Worm (Caenorhabditis elegans) whole organism, L4 larva: ENCODE data around the gene F41E6.15.

ENCODE experiments used
- F26F4.8 ChIP-seq: fragments of 200-800 bp; sonication (Bioruptor generic); conservative IDR thresholded peaks from 2 replicates; pipeline ENCODE4 v1.3.6; 2022; ENCODE audit warnings: missing genetic modification characterization, missing compliant biosample characterization
- F49E8.2 ChIP-seq: sonication (generic microtip); optimal IDR thresholded peaks from 2 replicates; lab custom pipeline; 2016; ENCODE audit warnings: missing compliant biosample characterization, mild to moderate bottlenecking, missing genetic modification characterization, borderline replicate concordance
- R02D3.7 ChIP-seq: fragments of 150-350 bp; sonication (generic microtip); optimal IDR thresholded peaks from 3 replicates; lab custom pipeline; 2014; ENCODE audit warnings: missing biosample characterization, missing genetic modification characterization
- Y105C5A.15 ChIP-seq: fragments of 200-800 bp; sonication (Bioruptor generic); IDR thresholded peaks from 2 replicates; pipeline ENCODE4 v1.3.6; 2022; ENCODE audit warnings: missing genetic modification characterization, missing compliant biosample characterization
- Y5F2A.4 ChIP-seq: fragments of 200-800 bp; sonication (Bioruptor generic); optimal IDR thresholded peaks from 2 replicates; lab custom pipeline; 2018; ENCODE audit warnings: mild to moderate bottlenecking, missing genetic modification characterization, missing compliant biosample characterization
- ZK337.2 ChIP-seq: fragments of 200-800 bp; sonication (Bioruptor generic); IDR thresholded peaks from 2 replicates; pipeline ENCODE4 v1.3.6; 2022; ENCODE audit warnings: missing genetic modification reagents, missing genetic modification characterization, missing compliant biosample characterization
- ZK546.5 ChIP-seq, 2 experiments: sonication (generic microtip); optimal IDR thresholded peaks; 2 replicates each; lab custom pipeline; 2017; ENCODE audit warnings: missing biosample characterization in 2 of 2, missing genetic modification characterization in 2 of 2
- aha-1 ChIP-seq: fragments of 150-350 bp; peaks from one replicate; lab custom pipeline; 2014; ENCODE audit warnings: missing biosample characterization, missing genetic modification characterization
- ama-1 ChIP-seq: fragments of 150-350 bp; optimal IDR thresholded peaks from 2 replicates; lab custom pipeline; 2014; ENCODE audit warnings: inconsistent platforms, mixed read lengths
- ceh-20 ChIP-seq: fragments of 200-800 bp; sonication (Bioruptor generic); IDR thresholded peaks from 2 replicates; pipeline ENCODE4 v1.3.6; 2022; ENCODE audit warnings: missing genetic modification reagents, missing genetic modification characterization, missing compliant biosample characterization
- ceh-44 ChIP-seq: fragments of 200-800 bp; sonication (Bioruptor generic); IDR thresholded peaks from 2 replicates; pipeline ENCODE4 v1.3.6; 2022; ENCODE audit warnings: missing genetic modification reagents, missing genetic modification characterization, missing compliant biosample characterization
- ceh-82 ChIP-seq: sonication (generic microtip); optimal IDR thresholded peaks from 2 replicates; lab custom pipeline; 2017; ENCODE audit warnings: missing biosample characterization, missing genetic modification characterization
- daf-12 ChIP-seq: fragments of 150-350 bp; optimal IDR thresholded peaks from 2 replicates; lab custom pipeline; 2014; ENCODE audit warnings: missing biosample characterization, missing genetic modification reagents, missing genetic modification characterization
- dmd-6 ChIP-seq: fragments of 200-800 bp; sonication (Bioruptor generic); IDR thresholded peaks from 2 replicates; pipeline ENCODE4 v1.3.6; 2022; ENCODE audit warnings: missing genetic modification reagents, missing genetic modification characterization, missing compliant biosample characterization
- dpl-1 ChIP-seq: fragments of 150-350 bp; optimal IDR thresholded peaks from 2 replicates; lab custom pipeline; 2014; ENCODE audit warnings: missing biosample characterization, missing genetic modification reagents, missing genetic modification characterization
- duxl-1 ChIP-seq: sonication (generic microtip); optimal IDR thresholded peaks from 2 replicates; lab custom pipeline; 2016; ENCODE audit warnings: mild to moderate bottlenecking, missing genetic modification characterization, moderate library complexity, missing compliant biosample characterization; ENCODE audit not compliant: poor library complexity
- dve-1 ChIP-seq: sonication (generic microtip); optimal IDR thresholded peaks from 2 replicates; lab custom pipeline; 2017; ENCODE audit warnings: antibody characterized with exemption, mild to moderate bottlenecking, missing genetic modification characterization, missing compliant biosample characterization; ENCODE audit not compliant: insufficient read depth
- egl-43 ChIP-seq: fragments of 200-800 bp; sonication (Bioruptor generic); IDR thresholded peaks from 2 replicates; pipeline ENCODE4 v1.3.6; 2022; ENCODE audit warnings: missing genetic modification reagents, missing genetic modification characterization, missing compliant biosample characterization
- fkh-10 ChIP-seq: fragments of 150-350 bp; optimal IDR thresholded peaks from 2 replicates; lab custom pipeline; 2014; ENCODE audit warnings: missing biosample characterization, missing genetic modification reagents, missing genetic modification characterization
- gei-8 ChIP-seq: fragments of 200-800 bp; sonication (Bioruptor generic); optimal IDR thresholded peaks from 2 replicates; lab custom pipeline; 2018; ENCODE audit warnings: mild to moderate bottlenecking, missing genetic modification characterization, missing compliant biosample characterization
- hif-1 ChIP-seq, 2 experiments: sonication (generic microtip); optimal IDR thresholded peaks; 2 replicates each; lab custom pipeline; 2016 to 2017; ENCODE audit warnings: missing compliant biosample characterization in 2 of 2, missing genetic modification characterization in 2 of 2, missing genetic modification reagents in 2 of 2, missing genotype in 2 of 2, mild to moderate bottlenecking in 1 of 2
- hlh-11 ChIP-seq: fragments of 200-800 bp; sonication (Bioruptor generic); optimal IDR thresholded peaks from 2 replicates; lab custom pipeline; 2018; ENCODE audit warnings: mild to moderate bottlenecking, missing genetic modification characterization, missing compliant biosample characterization
- hmg-1.1 ChIP-seq: fragments of 200-800 bp; sonication (Bioruptor generic); IDR thresholded peaks from 2 replicates; pipeline ENCODE4 v1.3.6; 2022; ENCODE audit warnings: missing genetic modification reagents, missing genetic modification characterization, missing compliant biosample characterization
- lim-7 ChIP-seq: fragments of 200-800 bp; sonication (Bioruptor generic); IDR thresholded peaks from 2 replicates; pipeline ENCODE4 v1.3.6; 2022; ENCODE audit warnings: missing genetic modification characterization, missing compliant biosample characterization
- lin-13 ChIP-seq: fragments of 150-350 bp; optimal IDR thresholded peaks from 2 replicates; lab custom pipeline; 2014; ENCODE audit warnings: missing biosample characterization, missing genetic modification reagents, missing genetic modification characterization
- lin-29 ChIP-seq: fragments of 200-800 bp; sonication (Bioruptor generic); IDR thresholded peaks from 2 replicates; pipeline ENCODE4 v1.3.6; 2022; ENCODE audit warnings: missing genetic modification reagents, missing genetic modification characterization, missing compliant biosample characterization
- lin-39 ChIP-seq: fragments of 150-350 bp; optimal IDR thresholded peaks from 2 replicates; lab custom pipeline; 2014; ENCODE audit warnings: missing biosample characterization, missing genetic modification reagents, missing genetic modification characterization
- lsy-2 ChIP-seq, 2 experiments: fragments of 150-350 bp in 1 of 2; sonication (generic microtip) in 1 of 2; optimal IDR thresholded peaks; 2 replicates each; lab custom pipeline; 2014 to 2017; ENCODE audit warnings: missing biosample characterization in 2 of 2, missing genetic modification characterization in 2 of 2
- mdl-1 ChIP-seq, 2 experiments: fragments of 150-350 bp in 1 of 2; sonication (generic microtip) in 1 of 2; optimal IDR thresholded peaks; 2 replicates each; lab custom pipeline; 2014 to 2017; ENCODE audit warnings: missing biosample characterization in 2 of 2, missing genetic modification characterization in 2 of 2
- mdt-29 ChIP-seq: fragments of 200-800 bp; sonication (Bioruptor generic); IDR thresholded peaks from 2 replicates; pipeline ENCODE4 v1.3.6; 2022; ENCODE audit warnings: missing genetic modification reagents, missing genetic modification characterization, missing compliant biosample characterization
- mep-1 ChIP-seq: fragments of 150-350 bp; sonication (generic microtip); optimal IDR thresholded peaks from 3 replicates; lab custom pipeline; 2014; ENCODE audit warnings: missing biosample characterization, missing genetic modification characterization
- nhr-111 ChIP-seq: fragments of 200-800 bp; sonication (Bioruptor generic); optimal IDR thresholded peaks from 2 replicates; lab custom pipeline; 2018; ENCODE audit warnings: mild to moderate bottlenecking, missing genetic modification characterization, missing compliant biosample characterization
- nhr-42 ChIP-seq: fragments of 200-800 bp; sonication (Bioruptor generic); IDR thresholded peaks from 2 replicates; pipeline ENCODE4 v1.3.6; 2022; ENCODE audit warnings: missing genetic modification characterization, missing compliant biosample characterization
- nhr-48 ChIP-seq: sonication (generic microtip); optimal IDR thresholded peaks from 2 replicates; lab custom pipeline; 2016; ENCODE audit warnings: mild to moderate bottlenecking, missing genetic modification characterization, missing compliant biosample characterization
- nhr-6 ChIP-seq: fragments of 150-350 bp; optimal IDR thresholded peaks from 2 replicates; lab custom pipeline; 2014; ENCODE audit warnings: missing biosample characterization, missing genetic modification characterization
- rbr-2 ChIP-seq: sonication (generic microtip); optimal IDR thresholded peaks from 2 replicates; lab custom pipeline; 2016; ENCODE audit warnings: missing genotype, missing genetic modification characterization, missing compliant biosample characterization
- set-16 ChIP-seq: fragments of 200-800 bp; sonication (Bioruptor generic); IDR thresholded peaks from 2 replicates; pipeline ENCODE4 v1.3.6; 2022; ENCODE audit warnings: missing genetic modification reagents, missing genetic modification characterization, missing compliant biosample characterization
- snpc-1.2 ChIP-seq: fragments of 200-800 bp; sonication (Bioruptor generic); IDR thresholded peaks from 2 replicates; pipeline ENCODE4 v1.3.6; 2022; ENCODE audit warnings: missing genetic modification reagents, missing genetic modification characterization, missing compliant biosample characterization
- spr-3 ChIP-seq: fragments of 200-800 bp; sonication (Bioruptor generic); optimal IDR thresholded peaks from 2 replicates; lab custom pipeline; 2018; ENCODE audit warnings: mild to moderate bottlenecking, missing genetic modification characterization, missing compliant biosample characterization
- unc-130 ChIP-seq: sonication (generic microtip); optimal IDR thresholded peaks from 2 replicates; lab custom pipeline; 2016; ENCODE audit warnings: missing genetic modification reagents, missing genetic modification characterization, missing compliant biosample characterization
- unc-62 ChIP-seq, 3 experiments: fragments of 150-350 bp in 1 of 3; sonication (generic microtip); optimal IDR thresholded peaks in 2 of 3; peaks in 1 of 3; 1 replicate in 1 of 3; 2 replicates in 2 of 3; lab custom pipeline; 2014 to 2017; ENCODE audit warnings: missing biosample characterization in 3 of 3, missing genetic modification characterization in 3 of 3, missing genetic modification reagents in 3 of 3, missing genotype in 1 of 3
- zag-1 ChIP-seq: fragments of 150-350 bp; optimal IDR thresholded peaks from 2 replicates; lab custom pipeline; 2014; ENCODE audit warnings: missing biosample characterization, missing genetic modification characterization
- ztf-11 ChIP-seq: fragments of 150-350 bp; optimal IDR thresholded peaks from 2 replicates; lab custom pipeline; 2014; ENCODE audit warnings: missing biosample characterization, missing genetic modification characterization

F41E6.15 gene

DNA sequence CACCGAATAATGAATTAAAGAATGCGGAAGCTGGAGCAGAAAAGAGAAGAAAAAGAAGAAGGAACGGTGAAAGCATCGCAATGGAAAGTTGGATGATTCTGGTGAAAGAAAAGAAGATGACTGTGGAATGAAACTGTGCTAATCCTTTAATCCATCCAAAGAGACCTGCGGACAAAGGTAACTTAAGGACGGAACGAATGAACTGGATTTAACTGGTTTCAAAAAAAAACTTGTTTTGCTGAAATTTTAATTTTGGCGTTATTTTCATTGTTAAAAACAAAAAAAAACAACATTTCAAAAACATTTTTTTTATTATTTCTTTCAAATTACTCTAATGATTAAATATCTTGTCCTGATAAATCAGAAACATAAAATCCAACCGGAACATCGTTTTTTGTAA lies 34.4 kb upstream of the F41E6.15 start, which contains the start of gene grl-12:
Gene grl-12, minus strand, starts transcription at position 101 of the 400 bp plus-strand sequence.
- TF ChIP-seq ama-1 (lab: Kevin White, UChicago) (no peak), spr-3 (no peak), unc-130 (GFP tag; lab: Kevin White, UChicago) (no peak), hif-1 (tag; optimal IDR thresholded peaks at IDR 0.05; lab: Kevin White, UChicago) (no peak), mdl-1 (tag; optimal IDR thresholded peaks at IDR 0.05; lab: Kevin White, UChicago) (no peak)

DNA sequence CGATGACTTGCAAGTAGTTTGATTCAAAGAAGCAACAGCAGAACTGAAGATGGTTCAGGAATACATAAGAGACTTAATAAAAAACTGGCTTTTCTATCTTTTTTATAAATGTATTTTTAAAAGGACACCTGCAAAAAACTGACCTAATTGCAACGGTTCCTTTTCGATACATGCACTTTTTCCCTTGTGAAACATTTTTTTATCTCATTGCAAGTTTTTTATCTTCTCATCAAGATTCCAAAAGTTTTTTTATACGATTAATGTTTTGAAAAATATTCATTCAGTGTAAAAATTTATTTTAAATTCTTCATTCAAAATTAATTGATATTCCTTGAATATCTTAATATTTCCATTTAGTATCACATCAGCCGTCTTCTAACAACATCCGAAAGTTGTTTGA lies 33.0 kb upstream of the F41E6.15 start, which contains the start of gene oac-29:
Gene oac-29, minus strand, starts transcription at position 101 of the 400 bp plus-strand sequence.
- TF ChIP-seq gei-8 (GFP tag; lab: Kevin White, UChicago) (no peak), aha-1 (tag; lab: Kevin White, UChicago) (peak; percentile 33), nhr-111 (GFP tag; lab: Kevin White, UChicago) (no peak), mdt-29 (GFP tag; lab: Robert Waterston, UW) (no peak), mdl-1 (tag; optimal IDR thresholded peaks at IDR 0.05; lab: Kevin White, UChicago) (no peak)

DNA sequence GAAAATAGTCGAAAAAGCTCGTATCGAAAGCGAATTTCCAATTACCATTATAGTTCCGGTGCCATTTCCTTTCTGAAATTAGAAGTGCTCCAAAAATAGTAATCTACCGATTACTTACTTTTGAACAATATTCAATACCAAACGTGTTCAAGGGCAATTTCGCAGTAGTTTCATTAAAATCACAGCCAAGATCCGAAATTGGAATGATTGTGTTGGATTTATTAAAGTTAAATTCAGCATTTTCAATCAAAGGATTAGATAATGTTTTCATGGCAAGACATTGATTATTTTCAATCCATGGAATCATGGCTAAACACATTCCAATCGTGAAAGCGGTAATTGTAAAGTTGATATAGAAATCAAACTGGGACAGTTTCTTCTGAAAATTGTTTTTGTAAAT lies 30.2 kb upstream of the F41E6.15 start:
- TF ChIP-seq aha-1 (tag; lab: Kevin White, UChicago) = peak; percentile 91
- TF ChIP-seq R02D3.7 (tag; lab: Kevin White, UChicago) = no peak
- no peak for TF ChIP-seq mdl-1 (tag; optimal IDR thresholded peaks at IDR 0.05; lab: Kevin White, UChicago)

DNA sequence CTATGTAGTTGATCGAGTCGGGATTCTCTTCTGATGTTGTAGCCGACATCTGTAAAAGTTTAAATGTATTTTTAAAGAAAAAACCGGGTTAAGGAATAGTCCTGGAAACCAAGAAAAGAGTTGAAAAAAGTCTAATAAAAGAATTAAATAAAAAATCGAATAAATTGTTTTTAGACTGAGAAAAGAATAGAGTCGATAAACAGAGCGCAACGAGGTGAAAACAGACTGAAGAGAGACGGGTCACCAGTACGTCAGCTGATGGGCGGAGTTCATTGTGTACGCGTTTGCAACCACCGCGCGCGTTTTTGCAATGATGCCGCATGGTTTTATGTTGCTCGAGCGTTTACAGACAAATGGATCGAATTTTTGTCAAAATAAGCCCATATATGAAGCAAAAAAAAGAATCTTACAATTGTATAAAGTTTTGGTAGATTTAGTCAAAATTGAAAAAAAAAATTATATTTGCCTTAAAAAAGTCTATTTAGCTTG lies 28.8 kb upstream of the F41E6.15 start, which contains the start of gene atg-18:
Gene atg-18, minus strand, starts transcription at position 51 of the 489 bp plus-strand sequence.
- TF ChIP-seq set-16 (GFP tag; lab: Robert Waterston, UW) (no peak), dpl-1 (GFP tag; lab: Kevin White, UChicago) (peak; percentile 30), duxl-1 (tag; lab: Kevin White, UChicago) (no peak), mep-1 (tag; lab: Kevin White, UChicago) (no peak), ceh-44 (GFP tag; lab: Robert Waterston, UW) (no peak), hmg-1.1 (GFP tag; lab: Robert Waterston, UW) (peak; percentile 71), zag-1 (no peak), mdt-29 (GFP tag; lab: Robert Waterston, UW) (no peak), F26F4.8 (GFP tag; lab: Robert Waterston, UW) (no peak), nhr-48 (peak; percentile 81), hlh-11 (tag; lab: Kevin White, UChicago) (peak; percentile 97), ZK546.5 (tag; optimal IDR thresholded peaks at IDR 0.05; lab: Kevin White, UChicago) (no peak), dmd-6 (GFP tag; lab: Robert Waterston, UW) (peak; percentile 76), egl-43 (GFP tag; lab: Robert Waterston, UW) (no peak), ceh-82 (tag; lab: Kevin White, UChicago) (no peak), snpc-1.2 (GFP tag; lab: Robert Waterston, UW) (no peak), lin-29 (GFP tag; lab: Robert Waterston, UW) (no peak), hif-1 (tag; optimal IDR thresholded peaks at IDR 0.05; lab: Kevin White, UChicago) (no peak), lsy-2 (tag; optimal IDR thresholded peaks at IDR 0.05; lab: Kevin White, UChicago) (no peak), nhr-42 (GFP tag; lab: Robert Waterston, UW) (peak; percentile 42; the same call in 1 of the 2 replicates), Y105C5A.15 (GFP tag; lab: Robert Waterston, UW) (no peak), dve-1 (peak; percentile 81), gei-8 (GFP tag; lab: Kevin White, UChicago) (no peak), daf-12 (no peak), ZK337.2 (GFP tag; lab: Robert Waterston, UW) (no peak), nhr-111 (GFP tag; lab: Kevin White, UChicago) (no peak), R02D3.7 (tag; lab: Kevin White, UChicago) (no peak), nhr-6 (tag; lab: Kevin White, UChicago) (peak; percentile 67), lim-7 (no peak), F49E8.2 (tag; lab: Kevin White, UChicago) (no peak), ceh-20 (GFP tag; lab: Robert Waterston, UW) (peak; percentile 56; the same call in 1 of the 2 replicates), unc-62 (GFP tag; optimal IDR thresholded peaks at IDR 0.05 in 1 of 2; lab: Kevin White, UChicago) (peak in 1 of 2 experiments; percentile 47), unc-62 (tag; optimal IDR thresholded peaks at IDR 0.05; lab: Kevin White, UChicago) (no peak), fkh-10 (no peak), lin-39 (no peak), Y5F2A.4 (GFP tag; lab: Kevin White, UChicago) (no peak), lin-13 (GFP tag; lab: Kevin White, UChicago) (no peak), rbr-2 (tag; lab: Kevin White, UChicago) (peak; percentile 67), ztf-11 (tag; lab: Kevin White, UChicago) (no peak)
